Worm (Caenorhabditis elegans) whole organism, L4 larva: Measurements from ENCODE around the gene srd-47.

ENCODE experiments used
- F26F4.8 ChIP-seq: fragments of 200-800 bp; sonication (Bioruptor generic); conservative IDR thresholded peaks from 2 replicates; pipeline ENCODE4 v1.3.6; 2022; ENCODE audit warnings: missing genetic modification characterization, missing compliant biosample characterization
- F37D6.2 ChIP-seq: sonication (generic microtip); optimal IDR thresholded peaks from 2 replicates; lab custom pipeline; 2016; ENCODE audit warnings: mild to moderate bottlenecking, missing genetic modification characterization, missing compliant biosample characterization
- F44E2.7 ChIP-seq: fragments of 200-800 bp; sonication (Bioruptor generic); IDR thresholded peaks from 2 replicates; pipeline ENCODE4 v2.1.2; 2022; ENCODE audit warnings: missing genetic modification characterization, missing compliant biosample characterization
- Y5F2A.4 ChIP-seq: fragments of 200-800 bp; sonication (Bioruptor generic); optimal IDR thresholded peaks from 2 replicates; lab custom pipeline; 2018; ENCODE audit warnings: mild to moderate bottlenecking, missing genetic modification characterization, missing compliant biosample characterization
- ZK337.2 ChIP-seq: fragments of 200-800 bp; sonication (Bioruptor generic); IDR thresholded peaks from 2 replicates; pipeline ENCODE4 v1.3.6; 2022; ENCODE audit warnings: missing genetic modification reagents, missing genetic modification characterization, missing compliant biosample characterization
- aha-1 ChIP-seq: fragments of 150-350 bp; peaks from one replicate; lab custom pipeline; 2014; ENCODE audit warnings: missing biosample characterization, missing genetic modification characterization
- aly-2 ChIP-seq: sonication (generic microtip); optimal IDR thresholded peaks from 2 replicates; lab custom pipeline; 2018; ENCODE audit warnings: missing biosample characterization, missing genetic modification characterization
- attf-4 ChIP-seq: sonication (generic microtip); optimal IDR thresholded peaks from 3 replicates; lab custom pipeline; 2017; ENCODE audit warnings: missing biosample characterization, missing genetic modification characterization
- ceh-82 ChIP-seq: sonication (generic microtip); optimal IDR thresholded peaks from 2 replicates; lab custom pipeline; 2017; ENCODE audit warnings: missing biosample characterization, missing genetic modification characterization
- cey-2 ChIP-seq: sonication (generic microtip); optimal IDR thresholded peaks from 3 replicates; lab custom pipeline; 2017; ENCODE audit warnings: missing genetic modification characterization, mild to moderate bottlenecking, missing compliant biosample characterization, antibody characterized with exemption, borderline replicate concordance; ENCODE audit not compliant: insufficient read depth
- daf-12 ChIP-seq: fragments of 150-350 bp; optimal IDR thresholded peaks from 2 replicates; lab custom pipeline; 2014; ENCODE audit warnings: missing biosample characterization, missing genetic modification reagents, missing genetic modification characterization
- daf-16 ChIP-seq, 3 experiments: sonication (generic microtip); optimal IDR thresholded peaks; 2 replicates each; lab custom pipeline; 2016 to 2017; ENCODE audit warnings: missing genetic modification characterization in 3 of 3, missing genetic modification reagents in 3 of 3, mild to moderate bottlenecking in 2 of 3, missing compliant biosample characterization in 2 of 3, missing biosample characterization in 1 of 3, moderate library complexity in 1 of 3
- daf-19 ChIP-seq: fragments of 200-800 bp; sonication (Bioruptor generic); conservative IDR thresholded peaks from 2 replicates; pipeline ENCODE4 v1.3.6; 2022; ENCODE audit warnings: missing genetic modification characterization, missing compliant biosample characterization
- daf-8 ChIP-seq: fragments of 200-800 bp; sonication (Bioruptor generic); IDR thresholded peaks from 2 replicates; pipeline ENCODE4 v1.3.6; 2022; ENCODE audit warnings: missing genetic modification characterization, missing compliant biosample characterization
- dmd-8 ChIP-seq: fragments of 200-800 bp; sonication (Bioruptor generic); IDR thresholded peaks from 2 replicates; pipeline ENCODE4 v1.3.6; 2022; ENCODE audit warnings: missing genetic modification characterization, missing compliant biosample characterization
- dmd-9 ChIP-seq: fragments of 200-800 bp; sonication (Bioruptor generic); IDR thresholded peaks from 2 replicates; pipeline ENCODE4 v1.3.6; 2022; ENCODE audit warnings: missing genetic modification reagents, missing genetic modification characterization, missing compliant biosample characterization
- egl-27 ChIP-seq: sonication (generic microtip); optimal IDR thresholded peaks from 3 replicates; lab custom pipeline; 2017; ENCODE audit warnings: missing biosample characterization, missing genetic modification reagents, missing genetic modification characterization
- egl-43 ChIP-seq: fragments of 200-800 bp; sonication (Bioruptor generic); IDR thresholded peaks from 2 replicates; pipeline ENCODE4 v1.3.6; 2022; ENCODE audit warnings: missing genetic modification reagents, missing genetic modification characterization, missing compliant biosample characterization
- fos-1 ChIP-seq: fragments of 150-350 bp; optimal IDR thresholded peaks from 2 replicates; lab custom pipeline; 2014; ENCODE audit warnings: missing biosample characterization, missing genetic modification characterization
- hlh-11 ChIP-seq: fragments of 200-800 bp; sonication (Bioruptor generic); optimal IDR thresholded peaks from 2 replicates; lab custom pipeline; 2018; ENCODE audit warnings: mild to moderate bottlenecking, missing genetic modification characterization, missing compliant biosample characterization
- hmg-1.1 ChIP-seq: fragments of 200-800 bp; sonication (Bioruptor generic); IDR thresholded peaks from 2 replicates; pipeline ENCODE4 v1.3.6; 2022; ENCODE audit warnings: missing genetic modification reagents, missing genetic modification characterization, missing compliant biosample characterization
- jun-1 ChIP-seq: fragments of 150-350 bp; optimal IDR thresholded peaks from 2 replicates; lab custom pipeline; 2014; ENCODE audit warnings: missing biosample characterization, missing genetic modification reagents, missing genetic modification characterization
- lim-7 ChIP-seq: fragments of 200-800 bp; sonication (Bioruptor generic); IDR thresholded peaks from 2 replicates; pipeline ENCODE4 v1.3.6; 2022; ENCODE audit warnings: missing genetic modification characterization, missing compliant biosample characterization
- lin-1 ChIP-seq: fragments of 200-800 bp; sonication (Bioruptor generic); IDR thresholded peaks from 2 replicates; pipeline ENCODE4 v1.3.6; 2022; ENCODE audit warnings: missing genetic modification reagents, missing genetic modification characterization, missing compliant biosample characterization
- lin-15B ChIP-seq: fragments of 150-350 bp; sonication (generic microtip); optimal IDR thresholded peaks from 3 replicates; lab custom pipeline; 2014; ENCODE audit warnings: missing biosample characterization, missing genetic modification characterization
- lin-29 ChIP-seq: fragments of 200-800 bp; sonication (Bioruptor generic); IDR thresholded peaks from 2 replicates; pipeline ENCODE4 v1.3.6; 2022; ENCODE audit warnings: missing genetic modification reagents, missing genetic modification characterization, missing compliant biosample characterization
- lsy-2 ChIP-seq, 2 experiments: fragments of 150-350 bp in 1 of 2; sonication (generic microtip) in 1 of 2; optimal IDR thresholded peaks; 2 replicates each; lab custom pipeline; 2014 to 2017; ENCODE audit warnings: missing biosample characterization in 2 of 2, missing genetic modification characterization in 2 of 2
- madf-5 ChIP-seq, 2 experiments: fragments of 200-800 bp; sonication (Bioruptor generic); IDR thresholded peaks; 2 replicates each; pipeline ENCODE4 v1.3.6; 2022; ENCODE audit warnings: missing compliant biosample characterization in 2 of 2, missing genetic modification characterization in 2 of 2
- mdl-1 ChIP-seq, 2 experiments: fragments of 150-350 bp in 1 of 2; sonication (generic microtip) in 1 of 2; optimal IDR thresholded peaks; 2 replicates each; lab custom pipeline; 2014 to 2017; ENCODE audit warnings: missing biosample characterization in 2 of 2, missing genetic modification characterization in 2 of 2
- mep-1 ChIP-seq: fragments of 150-350 bp; sonication (generic microtip); optimal IDR thresholded peaks from 3 replicates; lab custom pipeline; 2014; ENCODE audit warnings: missing biosample characterization, missing genetic modification characterization
- mes-2 ChIP-seq: sonication (generic microtip); optimal IDR thresholded peaks from 2 replicates; lab custom pipeline; 2016; ENCODE audit warnings: missing genotype, mild to moderate bottlenecking, missing genetic modification characterization, missing compliant biosample characterization; ENCODE audit not compliant: poor library complexity, severe bottlenecking
- mxl-3 ChIP-seq: fragments of 200-800 bp; sonication (Bioruptor generic); optimal IDR thresholded peaks from 2 replicates; lab custom pipeline; 2018; ENCODE audit warnings: mild to moderate bottlenecking, missing genetic modification characterization, missing compliant biosample characterization
- nhr-10 ChIP-seq: fragments of 150-350 bp; optimal IDR thresholded peaks from 2 replicates; lab custom pipeline; 2014; ENCODE audit warnings: missing biosample characterization, missing genetic modification characterization
- nhr-237 ChIP-seq: sonication (generic microtip); optimal IDR thresholded peaks from 2 replicates; lab custom pipeline; 2017; ENCODE audit warnings: missing biosample characterization, missing genetic modification characterization
- nhr-25 ChIP-seq: sonication (generic microtip); optimal IDR thresholded peaks from 2 replicates; lab custom pipeline; 2017; ENCODE audit warnings: missing genetic modification characterization, mild to moderate bottlenecking, missing compliant biosample characterization, antibody characterized with exemption, moderate library complexity, borderline replicate concordance; ENCODE audit not compliant: insufficient read depth
- nhr-41 ChIP-seq: fragments of 200-800 bp; sonication (Bioruptor generic); IDR thresholded peaks from 2 replicates; pipeline ENCODE4 v1.3.6; 2022; ENCODE audit warnings: missing genetic modification reagents, missing genetic modification characterization, missing compliant biosample characterization
- nhr-42 ChIP-seq: fragments of 200-800 bp; sonication (Bioruptor generic); IDR thresholded peaks from 2 replicates; pipeline ENCODE4 v1.3.6; 2022; ENCODE audit warnings: missing genetic modification characterization, missing compliant biosample characterization
- nhr-77 ChIP-seq: fragments of 150-350 bp; optimal IDR thresholded peaks from 2 replicates; lab custom pipeline; 2014; ENCODE audit warnings: missing biosample characterization, missing genetic modification characterization
- set-16 ChIP-seq: fragments of 200-800 bp; sonication (Bioruptor generic); IDR thresholded peaks from 2 replicates; pipeline ENCODE4 v1.3.6; 2022; ENCODE audit warnings: missing genetic modification reagents, missing genetic modification characterization, missing compliant biosample characterization
- snpc-1.2 ChIP-seq: fragments of 200-800 bp; sonication (Bioruptor generic); IDR thresholded peaks from 2 replicates; pipeline ENCODE4 v1.3.6; 2022; ENCODE audit warnings: missing genetic modification reagents, missing genetic modification characterization, missing compliant biosample characterization
- snpc-4 ChIP-seq: fragments of 150-350 bp; optimal IDR thresholded peaks from 2 replicates; lab custom pipeline; 2014; ENCODE audit warnings: missing biosample characterization, missing genetic modification characterization
- spr-1 ChIP-seq: sonication (generic microtip); optimal IDR thresholded peaks from 2 replicates; lab custom pipeline; 2016; ENCODE audit warnings: mild to moderate bottlenecking, missing genetic modification characterization, missing compliant biosample characterization
- tag-97 ChIP-seq: fragments of 200-800 bp; sonication (Bioruptor generic); IDR thresholded peaks from 2 replicates; pipeline ENCODE4 v1.3.6; 2022; ENCODE audit warnings: missing genetic modification characterization, missing compliant biosample characterization
- tra-1 ChIP-seq: fragments of 200-800 bp; sonication (Bioruptor generic); IDR thresholded peaks from 2 replicates; pipeline ENCODE4 v1.3.6; 2022; ENCODE audit warnings: missing genetic modification reagents, missing genetic modification characterization, missing compliant biosample characterization
- unc-39 ChIP-seq: sonication (generic microtip); optimal IDR thresholded peaks from 2 replicates; lab custom pipeline; 2017; ENCODE audit warnings: missing biosample characterization, missing genetic modification characterization
- vab-7 ChIP-seq: fragments of 200-800 bp; sonication (Bioruptor generic); IDR thresholded peaks from 2 replicates; pipeline ENCODE4 v1.3.6; 2022; ENCODE audit warnings: missing genetic modification reagents, missing genetic modification characterization, missing compliant biosample characterization
- zag-1 ChIP-seq: fragments of 150-350 bp; optimal IDR thresholded peaks from 2 replicates; lab custom pipeline; 2014; ENCODE audit warnings: missing biosample characterization, missing genetic modification characterization
- zfp-2 ChIP-seq: sonication (generic microtip); optimal IDR thresholded peaks from 2 replicates; lab custom pipeline; 2016; ENCODE audit warnings: mild to moderate bottlenecking, missing genetic modification characterization, missing compliant biosample characterization
- zip-11 ChIP-seq: fragments of 200-800 bp; sonication (Bioruptor generic); IDR thresholded peaks from 2 replicates; pipeline ENCODE4 v1.3.6; 2022; ENCODE audit warnings: missing genetic modification characterization, missing compliant biosample characterization
- zip-2 ChIP-seq: fragments of 150-350 bp; optimal IDR thresholded peaks from 2 replicates; lab custom pipeline; 2014; ENCODE audit warnings: missing biosample characterization, missing genetic modification characterization
- ztf-11 ChIP-seq: fragments of 150-350 bp; optimal IDR thresholded peaks from 2 replicates; lab custom pipeline; 2014; ENCODE audit warnings: missing biosample characterization, missing genetic modification characterization
- ztf-7 ChIP-seq: fragments of 150-350 bp; optimal IDR thresholded peaks from 2 replicates; lab custom pipeline; 2014; ENCODE audit warnings: missing biosample characterization, missing genetic modification characterization

The srd-47 gene

ce11 chrX:12367498-12367897, 34.1 kb downstream of the srd-47 start (continued):
- TF ChIP-seq nhr-10 (tag; lab: Kevin White, UChicago) (no peak), lin-15B (no peak), zip-11 (GFP tag; lab: Robert Waterston, UW) (no peak), lin-1 (GFP tag; lab: Robert Waterston, UW) (peak; percentile 53; the same call in 1 of the 2 replicates), set-16 (GFP tag; lab: Robert Waterston, UW) (no peak), vab-7 (peak; percentile 75), F26F4.8 (GFP tag; lab: Robert Waterston, UW) (no peak), aha-1 (tag; lab: Kevin White, UChicago) (peak; percentile 94), mdl-1 (tag; optimal IDR thresholded peaks at IDR 0.05; lab: Kevin White, UChicago) (peak in 1 of 2 experiments; percentile 72), snpc-1.2 (GFP tag; lab: Robert Waterston, UW) (peak; percentile 84), unc-39 (no peak), F37D6.2 (no peak), hlh-11 (peak; percentile 53), spr-1 (tag; lab: Kevin White, UChicago) (peak; percentile 14), cey-2 (tag; lab: Kevin White, UChicago) (no peak), daf-16 (GFP tag; optimal IDR thresholded peaks at IDR 0.05; lab: Kevin White, UChicago) (peak; percentile 11 to 45), daf-16 (tag; optimal IDR thresholded peaks at IDR 0.05; lab: Kevin White, UChicago) (peak; percentile 51), lin-29 (no peak), F44E2.7 (GFP tag; lab: Robert Waterston, UW) (no peak), dmd-8 (GFP tag; lab: Robert Waterston, UW) (peak; percentile 64; the same call in 1 of the 2 replicates), daf-12 (tag; lab: Kevin White, UChicago) (no peak), ztf-7 (tag; lab: Kevin White, UChicago) (peak; percentile 59), zfp-2 (tag; lab: Kevin White, UChicago) (no peak), daf-19 (no peak), mxl-3 (peak; percentile 39), lsy-2 (tag; optimal IDR thresholded peaks at IDR 0.05; lab: Kevin White, UChicago) (no peak), madf-5 (GFP tag; IDR thresholded peaks at IDR 0.05; lab: Robert Waterston, UW) (no peak), ztf-11 (tag; lab: Kevin White, UChicago) (no peak), nhr-41 (GFP tag; lab: Robert Waterston, UW) (peak; percentile 82; the same call in 1 of the 2 replicates), fos-1 (no peak), nhr-25 (no peak), ZK337.2 (GFP tag; lab: Robert Waterston, UW) (no peak), mep-1 (peak; percentile 65), attf-4 (tag; lab: Kevin White, UChicago) (no peak), daf-8 (GFP tag; lab: Robert Waterston, UW) (no peak), mes-2 (tag; lab: Kevin White, UChicago) (peak; percentile 81), nhr-77 (tag; lab: Kevin White, UChicago) (peak; percentile 64), lim-7 (peak; percentile 88), egl-27 (tag; lab: Kevin White, UChicago) (no peak), aly-2 (tag; lab: Kevin White, UChicago) (no peak), zag-1 (tag; lab: Kevin White, UChicago) (no peak), tag-97 (GFP tag; lab: Robert Waterston, UW) (no peak), ceh-82 (tag; lab: Kevin White, UChicago) (no peak), snpc-4 (tag; lab: Kevin White, UChicago) (no peak), Y5F2A.4 (GFP tag; lab: Kevin White, UChicago) (no peak), nhr-42 (0 out of 2 replicates have a peak, but pooled peaks have one; percentile 41), zip-2 (tag; lab: Kevin White, UChicago) (no peak), jun-1 (tag; lab: Kevin White, UChicago) (no peak), tra-1 (GFP tag; lab: Robert Waterston, UW) (peak; percentile 24; the same call in 1 of the 2 replicates), nhr-237 (tag; lab: Kevin White, UChicago) (no peak), dmd-9 (GFP tag; lab: Robert Waterston, UW) (peak; percentile 60; the same call in 1 of the 2 replicates), egl-43 (GFP tag; lab: Robert Waterston, UW) (peak; percentile 82), hmg-1.1 (GFP tag; lab: Robert Waterston, UW) (peak; percentile 90)
